Worm (Caenorhabditis elegans): ENCODE results near the gene clec-6.

clec-6 gene

ce11 chrIII:4883429-4883828, 3.8 kb downstream of the clec-6 start, which contains the start of gene clec-5:
clec-5 (minus strand) TSS chrIII:4883606.
- no peak for TF ChIP-seq fkh-3 (tag; optimal IDR thresholded peaks at IDR 0.05)

- TF ChIP-seq nhr-80 (tag; optimal IDR thresholded peaks at IDR 0.05) (peak; percentile 32), ets-4 (GFP tag; optimal IDR thresholded peaks at IDR 0.05) (no peak)
Observed at ce11 chrIII:4881955-4882354, 5.3 kb downstream of the clec-6 start.

ce11 chrIII:4879445-4879844, 7.8 kb downstream of the clec-6 start, which contains the start of gene C35D10.1:
C35D10.1 (plus strand) TSS chrIII:4879745.
- TF ChIP-seq F49E8.2 (tag; optimal IDR thresholded peaks at IDR 0.05; ENCODE audit: insufficient read depth) (peak; percentile 36), madf-6 (GFP tag; IDR thresholded peaks at IDR 0.05) (peak; percentile 42; the same call in 1 of the 2 replicates), zfh-2 (GFP tag; conservative IDR thresholded peaks at IDR 0.05) (no peak), B0336.3 (GFP tag; IDR thresholded peaks at IDR 0.05) (0 out of 2 replicates have a peak, but pooled peaks have one; percentile 26), lsl-1 (GFP tag; optimal IDR thresholded peaks at IDR 0.05) (no peak), Y53G8AR.9 (GFP tag; conservative IDR thresholded peaks at IDR 0.05) (0 out of 2 replicates have a peak, but pooled peaks have one; percentile 37), xnd-1 (tag; optimal IDR thresholded peaks at IDR 0.05) (peak; percentile 11), athp-1 (tag; optimal IDR thresholded peaks at IDR 0.05) (no peak), ekl-4 (GFP tag; IDR thresholded peaks at IDR 0.05) (0 out of 2 replicates have a peak, but pooled peaks have one; percentile 20)

- TF ChIP-seq mcd-1 (GFP tag; IDR thresholded peaks at IDR 0.05): peak; percentile 86
- TF ChIP-seq Y53F4B.3 (GFP tag; IDR thresholded peaks at IDR 0.05): no peak
- peak; percentile 69 for TF ChIP-seq lin-54 (GFP tag; optimal IDR thresholded peaks at IDR 0.05)
- TF ChIP-seq die-1 (tag; optimal IDR thresholded peaks at IDR 0.05): no peak
- peak; percentile 37 for TF ChIP-seq lsl-1 (GFP tag; optimal IDR thresholded peaks at IDR 0.05)
- 0 out of 2 replicates have a peak, but pooled peaks have one; percentile 11 for TF ChIP-seq dox-1 (GFP tag; IDR thresholded peaks at IDR 0.05)
- no peak for TF ChIP-seq Y67H2A.10 (GFP tag; conservative IDR thresholded peaks at IDR 0.05)
- TF ChIP-seq madf-6 (GFP tag; IDR thresholded peaks at IDR 0.05): peak; percentile 63
- TF ChIP-seq snpc-1.1 (tag; optimal IDR thresholded peaks at IDR 0.05; ENCODE audit: insufficient read depth): no peak
- TF ChIP-seq ceh-27 (GFP tag; optimal IDR thresholded peaks at IDR 0.05): no peak
- no peak for TF ChIP-seq nhr-179 (tag; optimal IDR thresholded peaks at IDR 0.05)
- TF ChIP-seq ztf-3 (GFP tag; optimal IDR thresholded peaks at IDR 0.05): no peak
- TF ChIP-seq D2030.7 (GFP tag; IDR thresholded peaks at IDR 0.05): peak; percentile 48; the same call in 1 of the 2 replicates
- no peak for TF ChIP-seq atf-7 (tag; optimal IDR thresholded peaks at IDR 0.05)
- 0 out of 2 replicates have a peak, but pooled peaks have one; percentile 18 for TF ChIP-seq F33H1.4 (GFP tag; IDR thresholded peaks at IDR 0.05)
- peak; percentile 44 for TF ChIP-seq dpl-1 (GFP tag; optimal IDR thresholded peaks at IDR 0.05)
- no peak for TF ChIP-seq tbx-9 (tag; optimal IDR thresholded peaks at IDR 0.05; ENCODE audit: borderline replicate concordance)
- TF ChIP-seq snpc-1.3 (tag; optimal IDR thresholded peaks at IDR 0.05; ENCODE audit: insufficient read depth): no peak
- no peak for TF ChIP-seq K12H6.12 (tag; optimal IDR thresholded peaks at IDR 0.05)
- TF ChIP-seq hrde-1 (tag; optimal IDR thresholded peaks at IDR 0.05; ENCODE audit: borderline replicate concordance): no peak
- TF ChIP-seq F23B12.7 (tag; optimal IDR thresholded peaks at IDR 0.05; ENCODE audit: insufficient read depth): no peak
- TF ChIP-seq somi-1 (GFP tag; optimal IDR thresholded peaks at IDR 0.05): no peak
- no peak for TF ChIP-seq athp-1 (tag; optimal IDR thresholded peaks at IDR 0.05)
- TF ChIP-seq him-1 (tag; optimal IDR thresholded peaks at IDR 0.05): peak; percentile 15
- TF ChIP-seq lin-35 (GFP tag; optimal IDR thresholded peaks at IDR 0.05): peak in 1 of 3 experiments; percentile 52
- no peak for TF ChIP-seq C06A6.2 (GFP tag; conservative IDR thresholded peaks at IDR 0.05)
- TF ChIP-seq efl-1 (GFP tag; optimal IDR thresholded peaks at IDR 0.05): peak; percentile 76
- TF ChIP-seq unc-130 (GFP tag; optimal IDR thresholded peaks at IDR 0.05): no peak
- TF ChIP-seq zim-3 (tag; optimal IDR thresholded peaks at IDR 0.05): no peak
- no peak for TF ChIP-seq mel-28 (tag; optimal IDR thresholded peaks at IDR 0.05; ENCODE audit: borderline replicate concordance)
- no peak for TF ChIP-seq F22D6.2 (tag; optimal IDR thresholded peaks at IDR 0.05)
Observed at ce11 chrIII:4878281-4878680, 9.0 kb downstream of the clec-6 start, which contains the start of the genes tost-1 and arx-6. tost-1 (minus strand) TSS chrIII:4878311. arx-6 (plus strand) TSS chrIII:4878658.
